Fruit fly (Drosophila melanogaster) Kc167 (cell line): ENCODE data around the gene Cyp4d1.

Source experiments
- Sin3A ChIP-seq: fragments of >200 bp; optimal IDR thresholded peaks from 2 replicates; lab custom pipeline; 2018; ENCODE audit warnings: missing external identifiers
- h ChIP-seq: fragments of >200 bp; optimal IDR thresholded peaks from 3 replicates; lab custom pipeline; 2018; ENCODE audit warnings: missing external identifiers
- insv ChIP-seq: fragments of >200 bp; optimal IDR thresholded peaks from 3 replicates; lab custom pipeline; 2018; ENCODE audit warnings: missing external identifiers
- psq ChIP-seq: fragments of >200 bp; optimal IDR thresholded peaks from 2 replicates; lab custom pipeline; 2017; ENCODE audit warnings: missing external identifiers
- ttk ChIP-seq: sonication (Bioruptor generic); optimal IDR thresholded peaks from 2 replicates; lab custom pipeline; 2017; ENCODE audit warnings: missing external identifiers

dm6 chrX:2161020-2161419 is 960 bp downstream of the Cyp4d1 start:
- no peak for TF ChIP-seq psq
- no peak for TF ChIP-seq h
- TF ChIP-seq ttk (lab: Kevin White, UChicago): no peak
- no peak for TF ChIP-seq Sin3A (lab: Kevin White, UChicago)
- TF ChIP-seq insv (lab: Kevin White, UChicago): no peak
